Worm (Caenorhabditis elegans) whole organism, young adult: ENCODE data around the gene CD4.1.

Experiments
- C06A6.2 ChIP-seq: fragments of 200-800 bp; sonication (Bioruptor generic); conservative IDR thresholded peaks from 2 replicates; pipeline ENCODE4 v1.3.6; 2022; ENCODE audit warnings: missing genetic modification characterization, missing compliant biosample characterization
- K12H6.12 ChIP-seq: fragments of 200-800 bp; sonication (Bioruptor generic); optimal IDR thresholded peaks from 2 replicates; lab custom pipeline; 2018; ENCODE audit warnings: mild to moderate bottlenecking, missing genetic modification characterization, missing compliant biosample characterization
- ama-1 ChIP-seq, 3 experiments: fragments of 150-350 bp in 1 of 3; sonication (generic microtip) in 2 of 3; optimal IDR thresholded peaks; 2 replicates each; lab custom pipeline; 2014 to 2018; ENCODE audit warnings: missing biosample characterization in 2 of 3, missing genetic modification characterization in 2 of 3, missing genetic modification reagents in 2 of 3
- ceh-79 ChIP-seq: sonication (generic microtip); optimal IDR thresholded peaks from 2 replicates; lab custom pipeline; 2017; ENCODE audit warnings: mild to moderate bottlenecking, missing genetic modification characterization, missing compliant biosample characterization
- hmg-20 ChIP-seq: fragments of 200-800 bp; sonication (Bioruptor generic); IDR thresholded peaks from 2 replicates; pipeline ENCODE4 v1.3.6; 2022; ENCODE audit warnings: missing genetic modification reagents, missing genetic modification characterization, missing compliant biosample characterization
- lin-35 ChIP-seq, 3 experiments: fragments of 150-350 bp in 2 of 3; sonication (generic microtip) in 1 of 3; optimal IDR thresholded peaks; 2 replicates each; lab custom pipeline; 2014 to 2018; ENCODE audit warnings: missing biosample characterization in 3 of 3, missing genetic modification characterization in 3 of 3, missing genetic modification reagents in 3 of 3
- lin-40 ChIP-seq: sonication (generic microtip); optimal IDR thresholded peaks from 2 replicates; lab custom pipeline; 2016; ENCODE audit warnings: missing genetic modification characterization, mild to moderate bottlenecking, missing compliant biosample characterization, missing genotype, missing genetic modification reagents
- nfya-1 ChIP-seq: sonication (generic microtip); optimal IDR thresholded peaks from 2 replicates; lab custom pipeline; 2017; ENCODE audit warnings: antibody characterized with exemption, missing compliant biosample characterization, missing genetic modification characterization, borderline replicate concordance; ENCODE audit not compliant: insufficient read depth
- nhr-80 ChIP-seq: sonication (generic microtip); optimal IDR thresholded peaks from 2 replicates; lab custom pipeline; 2016; ENCODE audit warnings: missing genetic modification characterization, missing compliant biosample characterization
- snpc-4 ChIP-seq, 5 experiments: fragments of 150-350 bp in 1 of 5; sonication (generic microtip) in 4 of 5; optimal IDR thresholded peaks; 2 replicates each; lab custom pipeline; 2014 to 2018; ENCODE audit warnings: missing genetic modification characterization in 5 of 5, missing biosample characterization in 3 of 5, antibody characterized with exemption in 2 of 5, mild to moderate bottlenecking in 2 of 5, missing compliant biosample characterization in 2 of 5, missing genotype in 2 of 5, moderate library complexity in 2 of 5, missing genetic modification reagents in 1 of 5
- unc-62 ChIP-seq: fragments of 150-350 bp; optimal IDR thresholded peaks from 2 replicates; lab custom pipeline; 2014; ENCODE audit warnings: missing biosample characterization, missing genetic modification reagents, missing genetic modification characterization
- ztf-25 ChIP-seq: fragments of 200-800 bp; sonication (Bioruptor generic); IDR thresholded peaks from 2 replicates; pipeline ENCODE4 v1.3.6; 2022; ENCODE audit warnings: missing genetic modification reagents, missing genetic modification characterization, missing compliant biosample characterization

- TF ChIP-seq C06A6.2 (GFP tag; lab: Robert Waterston, UW) (no peak), hmg-20 (GFP tag; lab: Robert Waterston, UW) (no peak), lin-40 (tag; lab: Kevin White, UChicago) (no peak), nfya-1 (tag; lab: Kevin White, UChicago) (no peak), unc-62 (GFP tag; lab: Kevin White, UChicago) (no peak), nhr-80 (no peak), ceh-79 (no peak), ama-1 (optimal IDR thresholded peaks at IDR 0.05; lab: Kevin White, UChicago) (no peak), ama-1 (GFP tag; optimal IDR thresholded peaks at IDR 0.05; lab: Kevin White, UChicago) (no peak), K12H6.12 (no peak), snpc-4 (GFP tag; optimal IDR thresholded peaks at IDR 0.05; lab: Kevin White, UChicago) (no peak), snpc-4 (tag; optimal IDR thresholded peaks at IDR 0.05; lab: Kevin White, UChicago) (no peak), lin-35 (GFP tag; optimal IDR thresholded peaks at IDR 0.05; lab: Kevin White, UChicago) (no peak), ztf-25 (no peak)
Observed at ce11 chrV:5651905-5652304, 45.5 kb downstream of the CD4.1 start.
